Worm (Caenorhabditis elegans) whole organism, late embryonic: ENCODE results near the gene F53A2.3.

Source experiments
- C08G9.2 ChIP-seq: sonication (generic microtip); optimal IDR thresholded peaks from 2 replicates; lab custom pipeline; 2016; ENCODE audit warnings: mild to moderate bottlenecking, missing genetic modification characterization, moderate library complexity, missing compliant biosample characterization
- F13H6.1 ChIP-seq: sonication (generic microtip); optimal IDR thresholded peaks from 2 replicates; lab custom pipeline; 2016; ENCODE audit warnings: missing genetic modification characterization, missing compliant biosample characterization
- K09A11.1 ChIP-seq: sonication (generic microtip); optimal IDR thresholded peaks from 2 replicates; lab custom pipeline; 2017; ENCODE audit warnings: antibody characterized with exemption, mild to moderate bottlenecking, missing genetic modification characterization, missing compliant biosample characterization; ENCODE audit not compliant: insufficient read depth
- T23F11.4 ChIP-seq: fragments of 200-800 bp; sonication (Bioruptor generic); optimal IDR thresholded peaks from 2 replicates; lab custom pipeline; 2018; ENCODE audit warnings: mild to moderate bottlenecking, missing genetic modification characterization, missing compliant biosample characterization
- ahr-1 ChIP-seq: sonication (generic microtip); optimal IDR thresholded peaks from 2 replicates; lab custom pipeline; 2016; ENCODE audit warnings: missing genetic modification characterization, missing compliant biosample characterization
- ama-1 ChIP-seq: fragments of 150-350 bp; optimal IDR thresholded peaks from 2 replicates; lab custom pipeline; 2014
- ceh-14 ChIP-seq: sonication (generic microtip); optimal IDR thresholded peaks from 2 replicates; lab custom pipeline; 2016; ENCODE audit warnings: missing genotype, missing genetic modification characterization, missing compliant biosample characterization
- ceh-2 ChIP-seq: sonication (generic microtip); optimal IDR thresholded peaks from 2 replicates; lab custom pipeline; 2016; ENCODE audit warnings: missing genotype, missing genetic modification characterization, missing compliant biosample characterization
- ceh-22 ChIP-seq: sonication (generic microtip); optimal IDR thresholded peaks from 2 replicates; lab custom pipeline; 2017; ENCODE audit warnings: missing biosample characterization, missing genetic modification characterization
- ceh-34 ChIP-seq: sonication (generic microtip); optimal IDR thresholded peaks from 2 replicates; lab custom pipeline; 2016; ENCODE audit warnings: mild to moderate bottlenecking, missing genetic modification characterization, missing compliant biosample characterization
- ceh-45 ChIP-seq: fragments of 200-800 bp; sonication (Bioruptor generic); IDR thresholded peaks from 2 replicates; pipeline ENCODE4 v1.3.6; 2022; ENCODE audit warnings: missing genetic modification reagents, missing genetic modification characterization, missing compliant biosample characterization
- ceh-48 ChIP-seq: sonication (generic microtip); optimal IDR thresholded peaks from 2 replicates; lab custom pipeline; 2016; ENCODE audit warnings: missing genetic modification characterization, inconsistent platforms, missing compliant biosample characterization
- ceh-6 ChIP-seq: fragments of 200-800 bp; sonication (Bioruptor generic); optimal IDR thresholded peaks from 2 replicates; lab custom pipeline; 2018; ENCODE audit warnings: mild to moderate bottlenecking, missing genetic modification characterization, missing compliant biosample characterization
- dmd-4 ChIP-seq: sonication (generic microtip); optimal IDR thresholded peaks from 2 replicates; lab custom pipeline; 2016; ENCODE audit warnings: borderline replicate concordance, missing genetic modification characterization, missing compliant biosample characterization
- elt-4 ChIP-seq: sonication (generic microtip); optimal IDR thresholded peaks from 2 replicates; lab custom pipeline; 2016; ENCODE audit warnings: missing genetic modification characterization, missing compliant biosample characterization
- ets-4 ChIP-seq: sonication (generic microtip); optimal IDR thresholded peaks from 2 replicates; lab custom pipeline; 2016; ENCODE audit warnings: missing genetic modification characterization, missing compliant biosample characterization
- eyg-1 ChIP-seq: sonication (generic microtip); optimal IDR thresholded peaks from 2 replicates; lab custom pipeline; 2016; ENCODE audit warnings: missing genotype, missing genetic modification characterization, missing compliant biosample characterization
- hlh-30 ChIP-seq: sonication (generic microtip); optimal IDR thresholded peaks from 2 replicates; lab custom pipeline; 2017; ENCODE audit warnings: antibody characterized with exemption, missing genetic modification characterization, missing compliant biosample characterization; ENCODE audit not compliant: insufficient read depth
- lim-6 ChIP-seq: sonication (generic microtip); optimal IDR thresholded peaks from 2 replicates; lab custom pipeline; 2016; ENCODE audit warnings: missing genetic modification characterization, missing compliant biosample characterization
- lin-11 ChIP-seq: fragments of 200-800 bp; sonication (Bioruptor generic); optimal IDR thresholded peaks from 2 replicates; lab custom pipeline; 2018; ENCODE audit warnings: mild to moderate bottlenecking, missing genetic modification characterization, missing compliant biosample characterization
- madf-2 ChIP-seq: sonication (generic microtip); optimal IDR thresholded peaks from 2 replicates; lab custom pipeline; 2017; ENCODE audit warnings: missing genetic modification characterization, missing compliant biosample characterization
- mec-3 ChIP-seq: sonication (generic microtip); optimal IDR thresholded peaks from 2 replicates; lab custom pipeline; 2016; ENCODE audit warnings: borderline replicate concordance, missing genetic modification characterization, missing compliant biosample characterization
- nfya-1 ChIP-seq: sonication (generic microtip); optimal IDR thresholded peaks from 2 replicates; lab custom pipeline; 2017; ENCODE audit warnings: missing genetic modification characterization, mild to moderate bottlenecking, missing compliant biosample characterization, antibody characterized with exemption, moderate library complexity
- nhr-232 ChIP-seq: sonication (generic microtip); optimal IDR thresholded peaks from 2 replicates; lab custom pipeline; 2016; ENCODE audit warnings: missing genetic modification characterization, missing compliant biosample characterization
- npax-4 ChIP-seq: sonication (generic microtip); optimal IDR thresholded peaks from 2 replicates; lab custom pipeline; 2016; ENCODE audit warnings: missing genetic modification characterization, missing compliant biosample characterization
- odd-2 ChIP-seq: sonication (generic microtip); optimal IDR thresholded peaks from 2 replicates; lab custom pipeline; 2017; ENCODE audit warnings: antibody characterized with exemption, mild to moderate bottlenecking, missing genetic modification characterization, missing compliant biosample characterization
- pag-3 ChIP-seq: sonication (generic microtip); optimal IDR thresholded peaks from 2 replicates; lab custom pipeline; 2016; ENCODE audit warnings: missing compliant biosample characterization, missing genetic modification characterization, borderline replicate concordance
- pat-9 ChIP-seq: fragments of 200-800 bp; sonication (Bioruptor generic); optimal IDR thresholded peaks from 2 replicates; lab custom pipeline; 2018; ENCODE audit warnings: mild to moderate bottlenecking, missing genetic modification characterization, moderate library complexity, missing compliant biosample characterization
- pax-1 ChIP-seq: fragments of 150-350 bp; optimal IDR thresholded peaks from 2 replicates; lab custom pipeline; 2014; ENCODE audit warnings: missing biosample characterization, missing genetic modification characterization
- pha-4 ChIP-seq: fragments of 150-350 bp; optimal IDR thresholded peaks from 2 replicates; lab custom pipeline; 2018; ENCODE audit warnings: missing biosample characterization, missing genetic modification reagents, missing genetic modification characterization
- ref-2 ChIP-seq: sonication (generic microtip); optimal IDR thresholded peaks from 2 replicates; lab custom pipeline; 2016; ENCODE audit warnings: missing genetic modification characterization, missing compliant biosample characterization
- sdc-2 ChIP-seq: sonication (generic microtip); optimal IDR thresholded peaks from 2 replicates; lab custom pipeline; 2016; ENCODE audit warnings: missing genotype, missing genetic modification characterization, missing compliant biosample characterization
- sox-4 ChIP-seq: sonication (generic microtip); optimal IDR thresholded peaks from 2 replicates; lab custom pipeline; 2017; ENCODE audit warnings: mild to moderate bottlenecking, missing genetic modification characterization, inconsistent platforms, missing compliant biosample characterization
- syd-9 ChIP-seq: sonication (generic microtip); optimal IDR thresholded peaks from 2 replicates; lab custom pipeline; 2016; ENCODE audit warnings: mild to moderate bottlenecking, missing genetic modification characterization, moderate library complexity, missing compliant biosample characterization
- ttx-3 ChIP-seq: sonication (generic microtip); optimal IDR thresholded peaks from 2 replicates; lab custom pipeline; 2016; ENCODE audit warnings: missing genetic modification reagents, missing genetic modification characterization, missing compliant biosample characterization
- unc-3 ChIP-seq, 2 experiments: fragments of 200-800 bp in 1 of 2; sonication (Bioruptor generic) in 1 of 2; sonication (generic microtip) in 1 of 2; conservative IDR thresholded peaks in 1 of 2; optimal IDR thresholded peaks in 1 of 2; 2 replicates each; pipeline versions ENCODE4 v1.3.6 to Lab custom; 2016 to 2022; ENCODE audit warnings: missing compliant biosample characterization in 2 of 2, missing genetic modification characterization in 2 of 2, missing genetic modification reagents in 1 of 2
- unc-42 ChIP-seq: sonication (generic microtip); optimal IDR thresholded peaks from 2 replicates; lab custom pipeline; 2016; ENCODE audit warnings: missing genotype, missing genetic modification characterization, missing compliant biosample characterization
- unc-55 ChIP-seq: sonication (generic microtip); optimal IDR thresholded peaks from 2 replicates; lab custom pipeline; 2017; ENCODE audit warnings: missing biosample characterization, missing genetic modification reagents, missing genetic modification characterization
- unc-86 ChIP-seq: sonication (generic microtip); optimal IDR thresholded peaks from 2 replicates; lab custom pipeline; 2016; ENCODE audit warnings: missing genetic modification characterization, missing compliant biosample characterization
- ztf-16 ChIP-seq: sonication (generic microtip); optimal IDR thresholded peaks from 2 replicates; lab custom pipeline; 2017; ENCODE audit warnings: missing genetic modification characterization, missing compliant biosample characterization

F53A2.3 gene

DNA sequence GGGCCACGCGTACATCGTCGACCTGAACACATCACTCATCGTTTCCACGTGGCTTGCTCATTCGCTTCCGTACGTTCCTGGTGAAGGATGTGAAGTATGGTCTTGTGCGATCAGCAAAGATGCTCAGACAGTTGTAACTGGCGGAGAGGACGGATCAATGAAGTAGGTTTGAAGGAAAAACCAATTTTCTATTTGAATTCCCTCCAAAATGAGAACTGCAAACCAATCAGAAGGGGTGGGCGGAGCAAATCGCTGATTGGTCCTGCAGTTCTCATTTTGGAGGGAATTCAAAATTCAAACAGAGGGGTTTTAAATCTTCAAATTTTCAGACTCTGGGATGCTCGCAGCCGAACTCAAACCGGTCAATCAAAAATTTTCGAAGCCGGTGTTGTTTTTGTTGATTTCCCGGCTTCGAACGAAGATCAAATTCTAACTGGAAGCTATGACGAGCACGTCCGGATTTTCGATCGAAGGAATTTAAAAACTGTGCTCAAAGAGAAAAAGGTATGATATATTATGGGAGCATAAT is 22.1 kb downstream of the F53A2.3 start:
- TF ChIP-seq nfya-1: peak; percentile 53
- no peak for TF ChIP-seq ceh-14 (tag; lab: Kevin White, UChicago)
- no peak for TF ChIP-seq ceh-6
- TF ChIP-seq F13H6.1 (tag; lab: Kevin White, UChicago): no peak
- TF ChIP-seq ahr-1 (tag; lab: Kevin White, UChicago): no peak
- TF ChIP-seq ref-2 (tag; lab: Kevin White, UChicago): no peak
- TF ChIP-seq unc-86 (tag; lab: Kevin White, UChicago): no peak
- no peak for TF ChIP-seq unc-55
- TF ChIP-seq, all 69 proteins: peak for 1

DNA sequence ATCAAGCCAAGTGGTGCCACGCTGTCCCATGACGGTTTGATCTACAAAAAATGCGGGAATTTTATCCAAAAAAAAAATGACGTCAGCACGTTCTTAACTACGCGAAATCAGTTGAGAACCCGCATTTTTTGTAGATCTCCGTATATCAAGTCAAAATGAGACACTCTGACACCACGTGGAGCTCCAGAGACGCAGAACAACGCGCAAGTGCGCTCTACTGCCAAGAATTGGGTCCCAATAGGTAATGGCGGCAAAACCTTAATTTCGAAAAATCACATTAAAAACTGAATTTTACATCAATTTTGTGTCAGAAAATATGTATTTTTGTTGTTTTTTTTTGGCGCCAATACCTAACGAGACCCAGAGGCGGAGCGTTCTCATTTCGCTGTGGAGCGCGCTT is 22.6 kb downstream of the F53A2.3 start:
- TF ChIP-seq hlh-30: peak; percentile 51
- TF ChIP-seq pha-4 (tag; lab: Kevin White, UChicago): no peak
- TF ChIP-seq, all 69 proteins: peak for 1

DNA sequence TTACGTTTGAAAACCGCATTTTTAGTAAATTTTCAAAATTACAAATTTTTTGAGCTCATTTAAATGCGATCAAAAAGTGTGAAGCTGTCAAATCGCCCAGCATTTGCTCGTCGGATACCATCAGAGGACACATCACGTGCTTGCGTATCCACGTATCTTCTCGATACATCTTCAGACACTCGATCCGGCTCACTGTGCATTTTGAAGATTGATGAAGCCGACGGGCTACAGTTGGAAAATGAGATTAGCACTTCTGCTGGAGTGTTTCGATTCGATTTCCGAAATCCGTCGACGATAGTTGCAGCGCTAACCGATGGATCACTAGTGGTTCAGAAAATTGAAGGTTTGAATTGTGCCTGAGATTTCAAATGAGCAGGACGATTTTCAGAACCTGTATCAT is 24.5 kb downstream of the F53A2.3 start, which contains the start of gene dph-7:
TSS of gene dph-7 (plus strand) at position 53 of the 400 bp plus-strand sequence.
- TF ChIP-seq sdc-2 (tag; lab: Kevin White, UChicago) (no peak), sox-4 (tag; lab: Kevin White, UChicago) (no peak), pha-4 (tag; lab: Kevin White, UChicago) (no peak), madf-2 (tag; lab: Kevin White, UChicago) (no peak), pax-1 (no peak), T23F11.4 (GFP tag; lab: Kevin White, UChicago) (no peak), npax-4 (tag; lab: Kevin White, UChicago) (no peak), ref-2 (tag; lab: Kevin White, UChicago) (no peak), K09A11.1 (no peak), dmd-4 (no peak), ama-1 (lab: Kevin White, UChicago) (no peak), odd-2 (no peak), ceh-2 (no peak), elt-4 (no peak)

DNA sequence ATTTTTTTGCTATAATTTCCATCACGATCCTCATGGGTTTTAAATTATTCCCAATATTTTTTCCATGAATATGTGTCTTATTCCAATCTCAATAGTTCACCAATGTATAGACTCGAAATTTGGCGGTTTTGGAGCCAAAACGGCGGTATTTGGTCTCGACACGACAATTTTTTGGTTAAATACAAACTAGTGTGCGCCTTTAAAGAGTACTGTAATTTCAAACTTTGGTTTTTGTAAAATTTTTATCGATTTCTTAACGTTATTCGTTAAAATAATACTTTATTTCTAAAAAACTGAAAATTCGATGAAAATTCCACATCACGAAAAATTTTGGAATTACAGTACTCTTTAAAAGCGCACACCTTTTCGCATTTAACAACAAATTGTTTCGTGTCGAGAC is 24.9 kb downstream of the F53A2.3 start:
- TF ChIP-seq pat-9 (no peak), elt-4 (no peak), madf-2 (tag; lab: Kevin White, UChicago) (no peak), pha-4 (tag; lab: Kevin White, UChicago) (no peak), ztf-16 (no peak), unc-42 (tag; lab: Kevin White, UChicago) (no peak), syd-9 (tag; lab: Kevin White, UChicago) (no peak), lin-11 (tag; lab: Kevin White, UChicago) (no peak), ets-4 (tag; lab: Kevin White, UChicago) (no peak), pax-1 (no peak), nhr-232 (tag; lab: Kevin White, UChicago) (no peak), pag-3 (tag; lab: Kevin White, UChicago) (no peak), ceh-45 (GFP tag; lab: Robert Waterston, UW) (no peak)

DNA sequence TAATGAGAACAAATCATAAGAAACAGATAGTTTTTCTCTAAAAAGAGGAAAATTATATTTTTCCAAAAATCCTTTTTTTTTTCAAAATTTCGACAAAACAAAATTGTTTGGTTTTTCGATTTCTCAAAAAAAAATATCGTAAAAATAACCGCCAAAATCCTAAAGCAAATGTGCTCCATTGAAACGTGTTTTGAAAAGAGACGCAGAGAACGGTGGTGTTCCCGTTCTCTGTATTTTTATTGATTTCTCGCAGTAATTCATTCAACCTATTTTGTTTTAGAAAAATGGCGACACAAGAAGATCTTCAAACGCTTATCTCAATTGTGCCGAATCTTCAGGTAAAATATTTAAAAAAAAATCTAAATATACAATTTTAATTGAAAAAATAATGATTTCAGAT is 25.8 kb downstream of the F53A2.3 start, which contains the start of gene Y43F4B.10:
TSS of gene Y43F4B.10 (plus strand) at position 281 of the 400 bp plus-strand sequence.
- TF ChIP-seq ets-4 (tag; lab: Kevin White, UChicago): no peak
- TF ChIP-seq ref-2 (tag; lab: Kevin White, UChicago): no peak
- TF ChIP-seq sdc-2 (tag; lab: Kevin White, UChicago): no peak
- TF ChIP-seq nfya-1: peak; percentile 10
- TF ChIP-seq pax-1: peak; percentile 40
- TF ChIP-seq ceh-48 (tag; lab: Kevin White, UChicago): peak; percentile 77

DNA sequence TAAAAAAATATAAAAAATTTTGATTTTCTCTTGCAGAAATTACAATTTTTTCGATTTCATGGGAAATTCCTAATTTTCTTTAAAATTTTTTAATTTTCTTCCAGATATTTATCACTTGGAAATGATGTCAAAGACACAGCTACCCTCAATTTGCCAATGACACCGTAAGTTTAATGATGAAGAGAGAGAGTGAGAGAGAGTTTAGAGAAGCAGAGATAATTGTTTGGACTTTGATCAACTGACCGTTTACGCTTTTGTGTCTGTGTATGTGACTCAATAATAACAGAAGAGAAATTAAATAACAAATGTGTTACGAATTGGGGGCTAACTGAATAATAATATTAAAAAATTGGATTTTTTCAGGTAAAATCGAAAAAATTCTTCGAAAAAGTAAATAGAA is 29.0 kb downstream of the F53A2.3 start:
- no peak for TF ChIP-seq C08G9.2
- TF ChIP-seq eyg-1: no peak
- TF ChIP-seq mec-3: no peak
- no peak for TF ChIP-seq ceh-34
- TF ChIP-seq ceh-2: no peak
- TF ChIP-seq ttx-3 (tag; lab: Kevin White, UChicago): no peak
- no peak for TF ChIP-seq ceh-22 (tag; lab: Kevin White, UChicago)
- no peak for TF ChIP-seq syd-9 (tag; lab: Kevin White, UChicago)
- no peak for TF ChIP-seq lim-6 (tag; lab: Kevin White, UChicago)
- TF ChIP-seq unc-3 (GFP tag; conservative IDR thresholded peaks at IDR 0.05; lab: Robert Waterston, UW): no peak
- TF ChIP-seq unc-3 (tag; optimal IDR thresholded peaks at IDR 0.05; lab: Kevin White, UChicago): no peak
